Fruit fly (Drosophila melanogaster) whole organism, embryonic: ENCODE results near the gene Gmap.

Experiments
- ATbp ChIP-seq: fragments of 200-800 bp; sonication (Bioruptor generic); optimal IDR thresholded peaks from 2 replicates; lab custom pipeline; 2017; ENCODE audit warnings: missing biosample characterization, mild to moderate bottlenecking, missing genetic modification characterization, missing genetic modification reagents
- Asciz ChIP-seq: fragments of 200-800 bp; sonication (Bioruptor generic); optimal IDR thresholded peaks from 2 replicates; lab custom pipeline; 2017; ENCODE audit warnings: missing biosample characterization, mild to moderate bottlenecking, missing genetic modification characterization, missing genetic modification reagents
- Bgb ChIP-seq: fragments of 200-800 bp; sonication (Bioruptor generic); IDR thresholded peaks from 2 replicates; pipeline ENCODE4 v1.3.6; 2022; ENCODE audit warnings: missing biosample characterization, missing genetic modification characterization; ENCODE audit not compliant: partially characterized antibody
- CG10267 ChIP-seq: fragments of 200-800 bp; sonication (Bioruptor generic); optimal IDR thresholded peaks from 2 replicates; lab custom pipeline; 2018; ENCODE audit warnings: missing biosample characterization, mild to moderate bottlenecking, missing genetic modification characterization, moderate library complexity
- CG11093 ChIP-seq: fragments of 200-800 bp; sonication (Bioruptor generic); IDR thresholded peaks from 3 replicates; pipeline ENCODE4 v1.3.6; 2022; ENCODE audit warnings: missing biosample characterization, missing genetic modification characterization
- CG11504 ChIP-seq: fragments of 200-800 bp; sonication (Bioruptor generic); optimal IDR thresholded peaks from 3 replicates; lab custom pipeline; 2019; ENCODE audit warnings: missing biosample characterization, mild to moderate bottlenecking, missing genetic modification characterization, moderate library complexity
- CG12236 ChIP-seq: fragments of 200-800 bp; sonication (Bioruptor generic); optimal IDR thresholded peaks from 2 replicates; lab custom pipeline; 2016; ENCODE audit warnings: missing biosample characterization, missing genetic modification characterization
- CG12391 ChIP-seq: fragments of 200-800 bp; sonication (Bioruptor generic); optimal IDR thresholded peaks from 3 replicates; lab custom pipeline; 2018; ENCODE audit warnings: missing biosample characterization, mild to moderate bottlenecking, missing genetic modification characterization, moderate library complexity
- CG12942 ChIP-seq: fragments of 200-800 bp; sonication (Bioruptor generic); optimal IDR thresholded peaks from 3 replicates; lab custom pipeline; 2016; ENCODE audit warnings: missing biosample characterization, missing genetic modification characterization
- CG13624 ChIP-seq: fragments of 200-800 bp; sonication (Bioruptor generic); optimal IDR thresholded peaks from 2 replicates; lab custom pipeline; 2016; ENCODE audit warnings: missing biosample characterization, missing genetic modification characterization
- CG15479 ChIP-seq: fragments of 200-800 bp; sonication (Bioruptor generic); optimal IDR thresholded peaks from 3 replicates; lab custom pipeline; 2019; ENCODE audit warnings: missing biosample characterization, mild to moderate bottlenecking, missing genetic modification characterization, moderate library complexity
- CG15601 ChIP-seq: fragments of 200-800 bp; sonication (Bioruptor generic); optimal IDR thresholded peaks from 3 replicates; lab custom pipeline; 2019; ENCODE audit warnings: missing biosample characterization, mild to moderate bottlenecking, missing genetic modification characterization, moderate library complexity
- CG17385 ChIP-seq: fragments of 200-800 bp; sonication (Bioruptor generic); optimal IDR thresholded peaks from 3 replicates; lab custom pipeline; 2018; ENCODE audit warnings: missing biosample characterization, mild to moderate bottlenecking, missing genetic modification characterization
- CG18764 ChIP-seq: fragments of 200-800 bp; sonication (Bioruptor generic); optimal IDR thresholded peaks from 3 replicates; lab custom pipeline; 2016; ENCODE audit warnings: missing biosample characterization, missing genetic modification characterization
- CG2678 ChIP-seq: fragments of 200-800 bp; sonication (Bioruptor generic); optimal IDR thresholded peaks from 3 replicates; lab custom pipeline; 2019; ENCODE audit warnings: missing biosample characterization, mild to moderate bottlenecking, missing genetic modification characterization, moderate library complexity
- CG2712 ChIP-seq: fragments of 200-800 bp; optimal IDR thresholded peaks from 3 replicates; lab custom pipeline; 2019; ENCODE audit warnings: missing biosample characterization, mild to moderate bottlenecking, missing genetic modification characterization, moderate library complexity
- CG30403 ChIP-seq: fragments of 200-800 bp; sonication (Bioruptor generic); optimal IDR thresholded peaks from 3 replicates; lab custom pipeline; 2016; ENCODE audit warnings: missing biosample characterization, missing genetic modification characterization
- CG31224 ChIP-seq: fragments of 200-800 bp; sonication (Bioruptor generic); IDR thresholded peaks from 2 replicates; pipeline ENCODE4 v1.3.6; 2022; ENCODE audit warnings: missing biosample characterization, missing genetic modification characterization
- CG7786 ChIP-seq: fragments of 200-800 bp; sonication (Bioruptor generic); optimal IDR thresholded peaks from 2 replicates; lab custom pipeline; 2016; ENCODE audit warnings: missing biosample characterization, missing genetic modification characterization
- CG7839 ChIP-seq: fragments of 200-800 bp; sonication (Bioruptor generic); optimal IDR thresholded peaks from 3 replicates; lab custom pipeline; 2018; ENCODE audit warnings: missing biosample characterization, mild to moderate bottlenecking, missing genetic modification characterization, moderate library complexity
- CHES-1-like ChIP-seq: fragments of 200-800 bp; sonication (Bioruptor generic); optimal IDR thresholded peaks from 2 replicates; lab custom pipeline; 2016; ENCODE audit warnings: missing biosample characterization, missing genetic modification characterization
- Fer3 ChIP-seq: fragments of 200-800 bp; sonication (Bioruptor generic); optimal IDR thresholded peaks from 2 replicates; lab custom pipeline; 2018; ENCODE audit warnings: missing biosample characterization, mild to moderate bottlenecking, missing genetic modification characterization, moderate library complexity
- Med ChIP-seq: fragments of 200-800 bp; sonication (Bioruptor generic); peaks from one replicate; lab custom pipeline; 2016; ENCODE audit warnings: missing biosample characterization, missing genetic modification characterization, mild to moderate bottlenecking, inconsistent platforms, moderate library complexity
- Sox102F ChIP-seq: fragments of 200-800 bp; sonication (Bioruptor generic); optimal IDR thresholded peaks from 2 replicates; lab custom pipeline; 2018; ENCODE audit warnings: missing biosample characterization, mild to moderate bottlenecking, missing genetic modification characterization, moderate library complexity
- abd-A ChIP-seq: fragments of 200-800 bp; sonication (Bioruptor generic); optimal IDR thresholded peaks from 3 replicates; lab custom pipeline; 2019; ENCODE audit warnings: missing biosample characterization, mild to moderate bottlenecking, missing genetic modification characterization, moderate library complexity
- bigmax ChIP-seq: fragments of 200-800 bp; sonication (Bioruptor generic); optimal IDR thresholded peaks from 2 replicates; lab custom pipeline; 2018; ENCODE audit warnings: missing biosample characterization, mild to moderate bottlenecking, missing genetic modification characterization
- br ChIP-seq: fragments of >200 bp; optimal IDR thresholded peaks from 2 replicates; lab custom pipeline; 2017
- caup ChIP-seq: fragments of 200-800 bp; sonication (Bioruptor generic); optimal IDR thresholded peaks from 3 replicates; lab custom pipeline; 2017; ENCODE audit warnings: missing biosample characterization, mild to moderate bottlenecking, missing genetic modification characterization, moderate library complexity; ENCODE audit not compliant: severe bottlenecking
- chinmo ChIP-seq: fragments of 200-800 bp; sonication (Bioruptor generic); IDR thresholded peaks from 4 replicates; pipeline ENCODE4 v1.3.6; 2022; ENCODE audit warnings: missing biosample characterization, missing genetic modification characterization; ENCODE audit not compliant: partially characterized antibody
- crol ChIP-seq: fragments of 200-800 bp; sonication (Bioruptor generic); IDR thresholded peaks from 2 replicates; pipeline ENCODE4 v1.3.6; 2022; ENCODE audit warnings: missing biosample characterization, missing genetic modification characterization
- dmrt99B ChIP-seq: fragments of 200-800 bp; sonication (Bioruptor generic); optimal IDR thresholded peaks from 2 replicates; lab custom pipeline; 2018; ENCODE audit warnings: missing biosample characterization, mild to moderate bottlenecking, missing genetic modification characterization, moderate library complexity
- gem ChIP-seq: fragments of 200-800 bp; sonication (Bioruptor generic); optimal IDR thresholded peaks from 2 replicates; lab custom pipeline; 2019; ENCODE audit warnings: missing biosample characterization, mild to moderate bottlenecking, missing genetic modification characterization, moderate library complexity
- grau ChIP-seq: fragments of 200-800 bp; optimal IDR thresholded peaks from 3 replicates; lab custom pipeline; 2019; ENCODE audit warnings: missing biosample characterization, mild to moderate bottlenecking, missing genetic modification characterization, moderate library complexity
- gro ChIP-seq: fragments of 200-800 bp; sonication (Bioruptor generic); optimal IDR thresholded peaks from 2 replicates; lab custom pipeline; 2016; ENCODE audit warnings: missing biosample characterization, missing genetic modification characterization
- lab ChIP-seq: fragments of 200-800 bp; sonication (Bioruptor generic); optimal IDR thresholded peaks from 3 replicates; lab custom pipeline; 2017; ENCODE audit warnings: missing biosample characterization, missing genetic modification characterization, mild to moderate bottlenecking, moderate library complexity, missing genetic modification reagents
- odd ChIP-seq: fragments of 200-800 bp; sonication (Bioruptor generic); optimal IDR thresholded peaks from 2 replicates; lab custom pipeline; 2017; ENCODE audit warnings: missing biosample characterization, mild to moderate bottlenecking, missing genetic modification characterization
- phol ChIP-seq: fragments of 200-800 bp; sonication (Bioruptor generic); optimal IDR thresholded peaks from 3 replicates; lab custom pipeline; 2018; ENCODE audit warnings: missing biosample characterization, mild to moderate bottlenecking, missing genetic modification characterization, moderate library complexity
- psq ChIP-seq: fragments of 200-800 bp; sonication (Bioruptor generic); optimal IDR thresholded peaks from 2 replicates; lab custom pipeline; 2017; ENCODE audit warnings: missing biosample characterization, missing genetic modification characterization
- row ChIP-seq: fragments of 200-800 bp; sonication (Bioruptor generic); IDR thresholded peaks from 3 replicates; pipeline ENCODE4 v1.3.6; 2022; ENCODE audit warnings: missing biosample characterization, missing genetic modification characterization
- sens ChIP-seq: fragments of 200-800 bp; sonication (Bioruptor generic); peaks from one replicate; lab custom pipeline; 2016; ENCODE audit warnings: missing biosample characterization, missing genetic modification characterization
- sqz ChIP-seq: fragments of 200-800 bp; sonication (Bioruptor generic); optimal IDR thresholded peaks from 3 replicates; lab custom pipeline; 2018; ENCODE audit warnings: missing biosample characterization, mild to moderate bottlenecking, missing genetic modification characterization
- unpg ChIP-seq: fragments of 200-800 bp; sonication (Bioruptor generic); optimal IDR thresholded peaks from 3 replicates; lab custom pipeline; 2018; ENCODE audit warnings: missing biosample characterization, mild to moderate bottlenecking, missing genetic modification characterization, moderate library complexity
- yki ChIP-seq: fragments of >200 bp; optimal IDR thresholded peaks from 3 replicates; lab custom pipeline; 2018
- zen ChIP-seq: fragments of 200-800 bp; sonication (Bioruptor generic); optimal IDR thresholded peaks from 3 replicates; lab custom pipeline; 2018; ENCODE audit warnings: missing biosample characterization, mild to moderate bottlenecking, missing genetic modification characterization, moderate library complexity

Gene Gmap

dm6 chrX:15522426-15523153, 35.9 kb downstream of the Gmap start (continued):
- peak; percentile 51 for TF ChIP-seq Med

- TF ChIP-seq Fer3 (tag; lab: Kevin White, UChicago) (no peak), CG11093 (GFP tag; lab: Robert Waterston, UW) (no peak), dmrt99B (tag; lab: Kevin White, UChicago) (peak; percentile 9), CHES-1-like (GFP tag; lab: Kevin White, UChicago) (no peak), br (lab: Kevin White, UChicago) (no peak), unpg (GFP tag; lab: Kevin White, UChicago) (peak; percentile 9), abd-A (tag; lab: Kevin White, UChicago) (no peak), grau (tag; lab: Kevin White, UChicago) (peak; percentile 17), CG15601 (tag; lab: Kevin White, UChicago) (no peak), odd (GFP tag; lab: Kevin White, UChicago) (no peak), row (GFP tag; lab: Robert Waterston, UW) (peak; percentile 4; the same call in 1 of the 3 replicates), CG2712 (tag; lab: Kevin White, UChicago) (peak; percentile 28), CG12391 (peak; percentile 5), CG7839 (tag; lab: Kevin White, UChicago) (peak; percentile 30), Sox102F (GFP tag; lab: Kevin White, UChicago) (peak; percentile 33), gro (GFP tag; lab: Kevin White, UChicago) (no peak), CG13624 (GFP tag; lab: Kevin White, UChicago) (no peak), CG2678 (peak; percentile 28), CG30403 (GFP tag; lab: Kevin White, UChicago) (no peak), CG15479 (GFP tag; lab: Kevin White, UChicago) (no peak), gem (peak; percentile 36), CG11504 (peak; percentile 27), caup (GFP tag; lab: Kevin White, UChicago) (no peak), CG18764 (no peak), CG31224 (GFP tag; lab: Robert Waterston, UW) (no peak), Bgb (no peak), zen (no peak), yki (lab: Kevin White, UChicago) (no peak), phol (no peak), CG12236 (GFP tag; lab: Kevin White, UChicago) (no peak)
Measured at dm6 chrX:15529197-15529596, 42.5 kb downstream of the Gmap start.

- TF ChIP-seq Asciz (GFP tag; lab: Kevin White, UChicago) (peak; percentile 1), CG7786 (no peak), sens (GFP tag; lab: Kevin White, UChicago) (peak; percentile 44), psq (GFP tag; lab: Kevin White, UChicago) (no peak), bigmax (GFP tag; lab: Kevin White, UChicago) (no peak), lab (GFP tag; lab: Kevin White, UChicago) (peak; percentile 13), CG17385 (GFP tag; lab: Kevin White, UChicago) (peak; percentile 31), CG12942 (GFP tag; lab: Kevin White, UChicago) (no peak), sqz (GFP tag; lab: Kevin White, UChicago) (peak; percentile 20), Med (peak; percentile 44), chinmo (GFP tag; lab: Robert Waterston, UW) (0 out of 4 replicates have a peak, but pooled peaks have one; percentile 9), CG10267 (tag; lab: Kevin White, UChicago) (no peak), ATbp (GFP tag; lab: Kevin White, UChicago) (peak; percentile 36), crol (GFP tag; lab: Robert Waterston, UW) (0 out of 2 replicates have a peak, but pooled peaks have one; percentile 52), Bgb (no peak)
Measured at dm6 chrX:15529958-15530357, 43.2 kb downstream of the Gmap start.
